Fruit fly (Drosophila melanogaster) S2 (cell line): ENCODE results near the gene GstO2.

Experiments
- CG8478 ChIP-seq: fragments of >200 bp; optimal IDR thresholded peaks from 2 replicates; lab custom pipeline; 2018
- CTCF ChIP-seq, 2 experiments: fragments of >200 bp; optimal IDR thresholded peaks; 2 replicates each; lab custom pipeline; 2018

DNA sequence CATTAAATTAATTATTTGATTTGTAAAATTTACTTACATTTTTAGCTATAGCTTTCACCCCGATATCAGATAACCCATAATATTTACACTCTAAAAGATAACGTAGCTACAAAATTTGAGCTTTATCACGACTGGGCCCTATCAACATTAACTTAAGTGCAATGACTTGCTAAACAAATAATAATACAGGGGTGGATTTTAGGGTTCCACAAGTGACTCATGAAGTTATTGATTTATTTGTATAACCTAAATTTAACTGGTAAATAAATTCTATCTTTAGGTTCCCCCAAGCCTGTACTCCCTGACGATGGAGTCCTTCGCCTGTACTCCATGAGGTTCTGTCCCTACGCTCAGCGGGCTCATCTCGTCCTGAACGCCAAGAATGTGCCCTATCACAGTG lies 4.1 kb downstream of the GstO2 start:
- TF ChIP-seq CTCF (optimal IDR thresholded peaks at IDR 0.05; lab: Kevin White, UChicago) (no peak), CG8478 (lab: Kevin White, UChicago) (no peak)
